Fruit fly (Drosophila melanogaster): ENCODE data around the gene SWIP.

SWIP gene

dm6 chrX:16331562-16332233, 18.2 kb downstream of the SWIP start:
- TF ChIP-seq Clk (GFP tag; optimal IDR thresholded peaks at IDR 0.05), result no peak
- TF ChIP-seq pad (GFP tag; optimal IDR thresholded peaks at IDR 0.05), result peak; percentile 11
- no peak for TF ChIP-seq cic (GFP tag; optimal IDR thresholded peaks at IDR 0.05)
- peak; percentile 6 for TF ChIP-seq bab1 (GFP tag; optimal IDR thresholded peaks at IDR 0.05)
- TF ChIP-seq CG5204 (GFP tag; optimal IDR thresholded peaks at IDR 0.05), result no peak
- peak; percentile 28 for TF ChIP-seq CG11617 (GFP tag; optimal IDR thresholded peaks at IDR 0.05)
- no peak for TF ChIP-seq Hr96 (GFP tag; optimal IDR thresholded peaks at IDR 0.05)
- peak; percentile 54 for TF ChIP-seq ovo (GFP tag; optimal IDR thresholded peaks at IDR 0.05)
- no peak for TF ChIP-seq CG33017 (tag; optimal IDR thresholded peaks at IDR 0.05)
- no peak for TF ChIP-seq tj (GFP tag; optimal IDR thresholded peaks at IDR 0.05)
- TF ChIP-seq CG1620 (GFP tag; optimal IDR thresholded peaks at IDR 0.05), result no peak
- TF ChIP-seq Crg-1 (GFP tag; optimal IDR thresholded peaks at IDR 0.05), result no peak
- TF ChIP-seq Mnt (GFP tag; optimal IDR thresholded peaks at IDR 0.05), result peak; percentile 21

dm6 chrX:16332615-16333288, 19.2 kb downstream of the SWIP start:
- TF ChIP-seq bab1 (GFP tag; optimal IDR thresholded peaks at IDR 0.05), result peak; percentile 95
- TF ChIP-seq toe (GFP tag; optimal IDR thresholded peaks at IDR 0.05), result peak; percentile 83
- peak; percentile 84 for TF ChIP-seq Clk (GFP tag; optimal IDR thresholded peaks at IDR 0.05)
- peak; percentile 98 for TF ChIP-seq CG7101 (tag; optimal IDR thresholded peaks at IDR 0.05)
- peak; percentile 91 for TF ChIP-seq pad (GFP tag; optimal IDR thresholded peaks at IDR 0.05)
- TF ChIP-seq CG5204 (GFP tag; optimal IDR thresholded peaks at IDR 0.05), result peak; percentile 94
- peak; percentile 85 for TF ChIP-seq tj (GFP tag; optimal IDR thresholded peaks at IDR 0.05)
- TF ChIP-seq kay (GFP tag; ENCODE audit: borderline replicate concordance), result peak; percentile 80
- TF ChIP-seq cnc (optimal IDR thresholded peaks at IDR 0.05), result no peak
- TF ChIP-seq ovo (GFP tag; optimal IDR thresholded peaks at IDR 0.05), result peak; percentile 95
- peak; percentile 82 for TF ChIP-seq CG1620 (GFP tag; optimal IDR thresholded peaks at IDR 0.05)
- peak; percentile 98 for TF ChIP-seq CG11617 (GFP tag; optimal IDR thresholded peaks at IDR 0.05)
- TF ChIP-seq Crg-1 (GFP tag; optimal IDR thresholded peaks at IDR 0.05), result peak; percentile 92
- peak; percentile 95 for TF ChIP-seq CG33017 (tag; optimal IDR thresholded peaks at IDR 0.05)
- TF ChIP-seq Mnt (GFP tag; optimal IDR thresholded peaks at IDR 0.05), result peak; percentile 88
- peak; percentile 83 for TF ChIP-seq cic (GFP tag; optimal IDR thresholded peaks at IDR 0.05)
- peak; percentile 94 for TF ChIP-seq CG14711 (tag; optimal IDR thresholded peaks at IDR 0.05)
- TF ChIP-seq Hr96 (GFP tag; optimal IDR thresholded peaks at IDR 0.05), result no peak
- TF ChIP-seq CG12768 (GFP tag; optimal IDR thresholded peaks at IDR 0.05), result peak; percentile 95
- peak; percentile 95 for TF ChIP-seq CG7045 (GFP tag; optimal IDR thresholded peaks at IDR 0.05)

dm6 chrX:16333434-16334141, 20.1 kb downstream of the SWIP start, which contains the start of the genes CG9921 and Dsp1:
TSS of gene CG9921 (minus strand) at chrX:16333600.
TSS of gene Dsp1 (plus strand) at chrX:16333612.
- peak; percentile 93 for TF ChIP-seq Mnt (GFP tag; optimal IDR thresholded peaks at IDR 0.05)
- peak; percentile 38 for TF ChIP-seq CG12768 (GFP tag; optimal IDR thresholded peaks at IDR 0.05)
- TF ChIP-seq pad (GFP tag; optimal IDR thresholded peaks at IDR 0.05), result no peak
- TF ChIP-seq CG14711 (tag; optimal IDR thresholded peaks at IDR 0.05), result peak; percentile 22
- peak; percentile 13 for TF ChIP-seq ovo (GFP tag; optimal IDR thresholded peaks at IDR 0.05)
- no peak for TF ChIP-seq Crg-1 (GFP tag; optimal IDR thresholded peaks at IDR 0.05)
- peak; percentile 96 for TF ChIP-seq cic (GFP tag; optimal IDR thresholded peaks at IDR 0.05)
- no peak for TF ChIP-seq tj (GFP tag; optimal IDR thresholded peaks at IDR 0.05)
- no peak for TF ChIP-seq CG7045 (GFP tag; optimal IDR thresholded peaks at IDR 0.05)
- peak; percentile 6 for TF ChIP-seq kay (GFP tag; ENCODE audit: borderline replicate concordance)
- no peak for TF ChIP-seq CG33017 (tag; optimal IDR thresholded peaks at IDR 0.05)
- TF ChIP-seq CG5204 (GFP tag; optimal IDR thresholded peaks at IDR 0.05), result no peak
- TF ChIP-seq toe (GFP tag; optimal IDR thresholded peaks at IDR 0.05), result no peak
- peak; percentile 1 for TF ChIP-seq CG7101 (tag; optimal IDR thresholded peaks at IDR 0.05)
- TF ChIP-seq Hr96 (GFP tag; optimal IDR thresholded peaks at IDR 0.05), result peak; percentile 20
- peak; percentile 24 for TF ChIP-seq bab1 (GFP tag; optimal IDR thresholded peaks at IDR 0.05)
- TF ChIP-seq CG11617 (GFP tag; optimal IDR thresholded peaks at IDR 0.05), result no peak
- no peak for TF ChIP-seq Clk (GFP tag; optimal IDR thresholded peaks at IDR 0.05)
- no peak for TF ChIP-seq cnc (optimal IDR thresholded peaks at IDR 0.05)
- peak; percentile 16 for TF ChIP-seq CG1620 (GFP tag; optimal IDR thresholded peaks at IDR 0.05)

- peak; percentile 43 for TF ChIP-seq Mnt (GFP tag; optimal IDR thresholded peaks at IDR 0.05)
- TF ChIP-seq cic (GFP tag; optimal IDR thresholded peaks at IDR 0.05), result peak; percentile 20
- TF ChIP-seq toe (GFP tag; optimal IDR thresholded peaks at IDR 0.05), result no peak
Observed at dm6 chrX:16334251-16334860, 20.8 kb downstream of the SWIP start.

dm6 chrX:16335107-16335642, 21.7 kb downstream of the SWIP start:
- no peak for TF ChIP-seq Hr96 (GFP tag; optimal IDR thresholded peaks at IDR 0.05)
- peak; percentile 57 for TF ChIP-seq CG1620 (GFP tag; optimal IDR thresholded peaks at IDR 0.05)
- peak; percentile 89 for TF ChIP-seq CG11617 (GFP tag; optimal IDR thresholded peaks at IDR 0.05)
- TF ChIP-seq tj (GFP tag; optimal IDR thresholded peaks at IDR 0.05), result peak; percentile 75
- TF ChIP-seq Crg-1 (GFP tag; optimal IDR thresholded peaks at IDR 0.05), result peak; percentile 79
- peak; percentile 64 for TF ChIP-seq CG33017 (tag; optimal IDR thresholded peaks at IDR 0.05)
- peak; percentile 65 for TF ChIP-seq CG12768 (GFP tag; optimal IDR thresholded peaks at IDR 0.05)
- peak; percentile 86 for TF ChIP-seq CG7101 (tag; optimal IDR thresholded peaks at IDR 0.05)
- peak; percentile 53 for TF ChIP-seq pad (GFP tag; optimal IDR thresholded peaks at IDR 0.05)
- peak; percentile 70 for TF ChIP-seq ovo (GFP tag; optimal IDR thresholded peaks at IDR 0.05)
- TF ChIP-seq cnc (optimal IDR thresholded peaks at IDR 0.05), result no peak
- peak; percentile 28 for TF ChIP-seq cic (GFP tag; optimal IDR thresholded peaks at IDR 0.05)
- peak; percentile 47 for TF ChIP-seq kay (GFP tag; ENCODE audit: borderline replicate concordance)
- peak; percentile 58 for TF ChIP-seq CG7045 (GFP tag; optimal IDR thresholded peaks at IDR 0.05)
- TF ChIP-seq CG5204 (GFP tag; optimal IDR thresholded peaks at IDR 0.05), result peak; percentile 70
- no peak for TF ChIP-seq Clk (GFP tag; optimal IDR thresholded peaks at IDR 0.05)
- peak; percentile 62 for TF ChIP-seq bab1 (GFP tag; optimal IDR thresholded peaks at IDR 0.05)
- peak; percentile 51 for TF ChIP-seq toe (GFP tag; optimal IDR thresholded peaks at IDR 0.05)
- TF ChIP-seq Mnt (GFP tag; optimal IDR thresholded peaks at IDR 0.05), result peak; percentile 89
- peak; percentile 75 for TF ChIP-seq CG14711 (tag; optimal IDR thresholded peaks at IDR 0.05)

Data from whole organism, adult.